Fruit fly (Drosophila melanogaster) whole organism, embryonic: Measurements from ENCODE around the gene NK7.1.

Experiments used
- CG10366 ChIP-seq: fragments of 200-800 bp; sonication (Bioruptor generic); IDR thresholded peaks from 2 replicates; pipeline ENCODE4 v1.3.6; 2022; ENCODE audit warnings: missing biosample characterization, missing genetic modification characterization
- CG10654 ChIP-seq: fragments of 200-800 bp; sonication (Bioruptor generic); optimal IDR thresholded peaks from 2 replicates; lab custom pipeline; 2016; ENCODE audit warnings: missing biosample characterization, missing genetic modification characterization
- CG11085 ChIP-seq: fragments of 200-800 bp; sonication (Bioruptor generic); IDR thresholded peaks from 2 replicates; pipeline ENCODE4 v1.3.6; 2022; ENCODE audit warnings: missing biosample characterization, missing genetic modification characterization
- CG11247 ChIP-seq: fragments of 200-800 bp; sonication (Bioruptor generic); IDR thresholded peaks from 2 replicates; pipeline ENCODE4 v1.3.6; 2022; ENCODE audit warnings: missing biosample characterization, missing genetic modification characterization
- CG11696 ChIP-seq: fragments of 200-800 bp; sonication (Bioruptor generic); IDR thresholded peaks from 2 replicates; pipeline ENCODE4 v1.3.6; 2022; ENCODE audit warnings: missing biosample characterization, missing genetic modification characterization
- CG13624 ChIP-seq: fragments of 200-800 bp; sonication (Bioruptor generic); optimal IDR thresholded peaks from 2 replicates; lab custom pipeline; 2016; ENCODE audit warnings: missing biosample characterization, missing genetic modification characterization
- CG14667 ChIP-seq: fragments of 200-800 bp; sonication (Bioruptor generic); IDR thresholded peaks from 2 replicates; pipeline ENCODE4 v1.3.6; 2022; ENCODE audit warnings: missing biosample characterization, missing genetic modification characterization
- CG15269 ChIP-seq: fragments of 200-800 bp; sonication (Bioruptor generic); optimal IDR thresholded peaks from 2 replicates; lab custom pipeline; 2018; ENCODE audit warnings: missing biosample characterization, mild to moderate bottlenecking, missing genetic modification characterization, moderate library complexity
- CG17359 ChIP-seq: fragments of 200-800 bp; sonication (Bioruptor generic); optimal IDR thresholded peaks from 3 replicates; lab custom pipeline; 2018; ENCODE audit warnings: missing biosample characterization, mild to moderate bottlenecking, missing genetic modification characterization, moderate library complexity
- CG18476 ChIP-seq: fragments of 200-800 bp; sonication (Bioruptor generic); optimal IDR thresholded peaks from 2 replicates; lab custom pipeline; 2016; ENCODE audit warnings: missing biosample characterization, mild to moderate bottlenecking, missing genetic modification characterization
- CG18599 ChIP-seq: fragments of 200-800 bp; sonication (Bioruptor generic); optimal IDR thresholded peaks from 3 replicates; lab custom pipeline; 2017; ENCODE audit warnings: missing biosample characterization, missing genetic modification characterization, mild to moderate bottlenecking, moderate library complexity, missing genetic modification reagents
- CG2116 ChIP-seq: fragments of 200-800 bp; sonication (Bioruptor generic); optimal IDR thresholded peaks from 3 replicates; lab custom pipeline; 2018; ENCODE audit warnings: missing biosample characterization, mild to moderate bottlenecking, missing genetic modification characterization
- CG2202 ChIP-seq: fragments of 200-800 bp; sonication (Bioruptor generic); optimal IDR thresholded peaks from 2 replicates; lab custom pipeline; 2018; ENCODE audit warnings: missing biosample characterization, mild to moderate bottlenecking, missing genetic modification characterization
- CG3847 ChIP-seq: fragments of 200-800 bp; sonication (Bioruptor generic); IDR thresholded peaks from 2 replicates; pipeline ENCODE4 v1.3.6; 2022; ENCODE audit warnings: missing biosample characterization, missing genetic modification characterization
- CG42726 ChIP-seq: fragments of 200-800 bp; sonication (Bioruptor generic); IDR thresholded peaks from 2 replicates; pipeline ENCODE4 v1.3.6; 2022; ENCODE audit warnings: missing biosample characterization, missing genetic modification characterization; ENCODE audit not compliant: partially characterized antibody
- CG4360 ChIP-seq: fragments of 200-800 bp; sonication (Bioruptor generic); IDR thresholded peaks from 2 replicates; pipeline ENCODE4 v1.3.6; 2022; ENCODE audit warnings: missing biosample characterization, missing genetic modification characterization
- CG4820 ChIP-seq: fragments of 200-800 bp; sonication (Bioruptor generic); optimal IDR thresholded peaks from 3 replicates; lab custom pipeline; 2016; ENCODE audit warnings: missing biosample characterization, missing genetic modification characterization
- CG6175 ChIP-seq: fragments of 200-800 bp; sonication (Bioruptor generic); IDR thresholded peaks from 3 replicates; pipeline ENCODE4 v1.3.6; 2022; ENCODE audit warnings: missing biosample characterization, missing genetic modification characterization
- CG7556 ChIP-seq: fragments of 200-800 bp; sonication (Bioruptor generic); optimal IDR thresholded peaks from 2 replicates; lab custom pipeline; 2017; ENCODE audit warnings: missing biosample characterization, mild to moderate bottlenecking, missing genetic modification characterization
- CG7987 ChIP-seq: fragments of 200-800 bp; sonication (Bioruptor generic); optimal IDR thresholded peaks from 2 replicates; lab custom pipeline; 2018; ENCODE audit warnings: missing biosample characterization, mild to moderate bottlenecking, missing genetic modification characterization, moderate library complexity
- CG8089 ChIP-seq: fragments of 200-800 bp; sonication (Bioruptor generic); optimal IDR thresholded peaks from 3 replicates; lab custom pipeline; 2016; ENCODE audit warnings: missing biosample characterization, missing genetic modification characterization
- CrebB ChIP-seq: fragments of 200-800 bp; sonication (Bioruptor generic); optimal IDR thresholded peaks from 3 replicates; lab custom pipeline; 2018; ENCODE audit warnings: missing biosample characterization, mild to moderate bottlenecking, missing genetic modification characterization
- D ChIP-seq, 2 experiments: fragments of 200-800 bp in 1 of 2; fragments of >200 bp in 1 of 2; sonication (Bioruptor generic) in 1 of 2; optimal IDR thresholded peaks; 2 replicates in 1 of 2; 3 replicates in 1 of 2; lab custom pipeline; 2017; ENCODE audit warnings: mild to moderate bottlenecking in 1 of 2, missing biosample characterization in 1 of 2, missing genetic modification characterization in 1 of 2, missing genetic modification reagents in 1 of 2
- Dbx ChIP-seq: fragments of 200-800 bp; sonication (Bioruptor generic); IDR thresholded peaks from 3 replicates; pipeline ENCODE4 v1.3.6; 2022; ENCODE audit warnings: missing biosample characterization, missing genetic modification characterization
- Gug ChIP-seq: fragments of 200-800 bp; sonication (Bioruptor generic); IDR thresholded peaks from 4 replicates; pipeline ENCODE4 v1.3.6; 2022; ENCODE audit warnings: missing biosample characterization, missing genetic modification characterization
- Hmr ChIP-seq: fragments of 200-800 bp; sonication (Bioruptor generic); optimal IDR thresholded peaks from 3 replicates; lab custom pipeline; 2017; ENCODE audit warnings: mild to moderate bottlenecking, missing biosample characterization, missing genetic modification reagents, missing genetic modification characterization
- Jarid2 ChIP-seq: fragments of 200-800 bp; sonication (Bioruptor generic); optimal IDR thresholded peaks from 3 replicates; lab custom pipeline; 2017; ENCODE audit warnings: mild to moderate bottlenecking, missing biosample characterization, missing genetic modification reagents, missing genetic modification characterization
- Lpt ChIP-seq: fragments of >200 bp; optimal IDR thresholded peaks from 2 replicates; lab custom pipeline; 2018; ENCODE audit warnings: missing biosample characterization, missing genetic modification characterization
- Med ChIP-seq: fragments of 200-800 bp; sonication (Bioruptor generic); peaks from one replicate; lab custom pipeline; 2016; ENCODE audit warnings: missing biosample characterization, missing genetic modification characterization, mild to moderate bottlenecking, inconsistent platforms, moderate library complexity
- Ptx1 ChIP-seq: fragments of 200-800 bp; sonication (Bioruptor generic); IDR thresholded peaks from 2 replicates; pipeline ENCODE4 v1.3.6; 2022; ENCODE audit warnings: missing biosample characterization, missing genetic modification characterization
- Side ChIP-seq: fragments of 200-800 bp; sonication (Bioruptor generic); optimal IDR thresholded peaks from 2 replicates; lab custom pipeline; 2016; ENCODE audit warnings: missing biosample characterization, missing genetic modification characterization
- Tbp ChIP-seq: fragments of >200 bp; optimal IDR thresholded peaks from 2 replicates; lab custom pipeline; 2018; ENCODE audit warnings: missing biosample characterization, missing genetic modification characterization
- abd-A ChIP-seq: fragments of 200-800 bp; sonication (Bioruptor generic); optimal IDR thresholded peaks from 3 replicates; lab custom pipeline; 2019; ENCODE audit warnings: missing biosample characterization, mild to moderate bottlenecking, missing genetic modification characterization, moderate library complexity
- amos ChIP-seq: fragments of 200-800 bp; sonication (Bioruptor generic); IDR thresholded peaks from 2 replicates; pipeline ENCODE4 v1.3.6; 2022; ENCODE audit warnings: missing biosample characterization, missing genetic modification characterization; ENCODE audit not compliant: partially characterized antibody
- bbx ChIP-seq: fragments of 200-800 bp; sonication (Bioruptor generic); IDR thresholded peaks from 2 replicates; pipeline ENCODE4 v1.3.6; 2022; ENCODE audit warnings: missing biosample characterization, missing genetic modification characterization; ENCODE audit not compliant: partially characterized antibody
- chm ChIP-seq: fragments of 200-800 bp; sonication (Bioruptor generic); IDR thresholded peaks from 2 replicates; pipeline ENCODE4 v1.3.6; 2022; ENCODE audit warnings: missing biosample characterization, missing genetic modification characterization
- ci ChIP-seq: fragments of 200-800 bp; sonication (Bioruptor generic); IDR thresholded peaks from 3 replicates; pipeline ENCODE4 v1.3.6; 2022; ENCODE audit warnings: missing biosample characterization, missing genetic modification characterization
- jumu ChIP-seq: fragments of 200-800 bp; sonication (Bioruptor generic); optimal IDR thresholded peaks from 3 replicates; lab custom pipeline; 2016; ENCODE audit warnings: missing biosample characterization, missing genetic modification characterization
- kay ChIP-seq: fragments of 200-800 bp; sonication (Bioruptor generic); optimal IDR thresholded peaks from 2 replicates; lab custom pipeline; 2016; ENCODE audit warnings: missing biosample characterization, missing genetic modification characterization
- lbe ChIP-seq: fragments of 200-800 bp; sonication (Bioruptor generic); optimal IDR thresholded peaks from 2 replicates; lab custom pipeline; 2016; ENCODE audit warnings: missing biosample characterization, mild to moderate bottlenecking, missing genetic modification characterization
- nau ChIP-seq: fragments of 200-800 bp; sonication (Bioruptor generic); optimal IDR thresholded peaks from 3 replicates; lab custom pipeline; 2017; ENCODE audit warnings: missing biosample characterization, mild to moderate bottlenecking, missing genetic modification characterization, missing genetic modification reagents
- otp ChIP-seq: fragments of 200-800 bp; sonication (Bioruptor generic); IDR thresholded peaks from 3 replicates; pipeline ENCODE4, ENCODE4 v1.3.6; 2022; ENCODE audit warnings: missing biosample characterization, missing genetic modification characterization
- p53 ChIP-seq: fragments of 200-800 bp; sonication (Bioruptor generic); optimal IDR thresholded peaks from 2 replicates; lab custom pipeline; 2016; ENCODE audit warnings: missing biosample characterization, missing genetic modification characterization
- pan ChIP-seq, 4 experiments: fragments of >200 bp in 3 of 4; fragments of 200-800 bp in 1 of 4; sonication (Bioruptor generic) in 1 of 4; optimal IDR thresholded peaks in 3 of 4; IDR thresholded peaks in 1 of 4; 2 replicates each; pipeline versions ENCODE4 v1.3.6 to Lab custom; 2017 to 2022; ENCODE audit warnings: missing biosample characterization in 2 of 4, missing genetic modification characterization in 2 of 4, mixed read lengths in 1 of 4
- phol ChIP-seq: fragments of 200-800 bp; sonication (Bioruptor generic); optimal IDR thresholded peaks from 3 replicates; lab custom pipeline; 2018; ENCODE audit warnings: missing biosample characterization, mild to moderate bottlenecking, missing genetic modification characterization, moderate library complexity
- scrt ChIP-seq: fragments of 200-800 bp; sonication (Bioruptor generic); optimal IDR thresholded peaks from 2 replicates; lab custom pipeline; 2018; ENCODE audit warnings: missing biosample characterization, mild to moderate bottlenecking, missing genetic modification characterization, moderate library complexity
- sens-2 ChIP-seq: fragments of 200-800 bp; sonication (Bioruptor generic); IDR thresholded peaks from 2 replicates; pipeline ENCODE4 v1.3.6; 2022; ENCODE audit warnings: missing biosample characterization, missing genetic modification characterization
- vvl ChIP-seq: fragments of 200-800 bp; sonication (Bioruptor generic); IDR thresholded peaks from 2 replicates; pipeline ENCODE4 v1.3.6; 2022; ENCODE audit warnings: missing biosample characterization, missing genetic modification characterization

The NK7.1 gene

dm6 chr3R:14369481-14370198 is 3.1 kb downstream of the NK7.1 start (continued):
- TF ChIP-seq phol (tag; lab: Kevin White, UChicago) (no peak), CG4820 (GFP tag; lab: Kevin White, UChicago) (no peak), scrt (peak; percentile 24), CG8089 (GFP tag; lab: Kevin White, UChicago) (no peak), sens-2 (GFP tag; lab: Robert Waterston, UW) (0 out of 2 replicates have a peak, but pooled peaks have one; percentile 9), CG7987 (GFP tag; lab: Kevin White, UChicago) (no peak), pan (optimal IDR thresholded peaks at IDR 0.05; lab: Kevin White, UChicago) (no peak), pan (GFP tag; optimal IDR thresholded peaks at IDR 0.05 in 1 of 2, IDR thresholded peaks at IDR 0.05 in 1 of 2) (peak in 1 of 2 experiments; percentile 6), CG15269 (tag; lab: Kevin White, UChicago) (no peak), CG42726 (GFP tag; lab: Robert Waterston, UW) (peak; percentile 59; the same call in 1 of the 2 replicates), ci (GFP tag; lab: Robert Waterston, UW) (peak; percentile 65; the same call in 2 of the 3 replicates), CG7556 (no peak), Gug (GFP tag; lab: Robert Waterston, UW) (no peak), chm (GFP tag; lab: Robert Waterston, UW) (peak; percentile 68), CG13624 (GFP tag; lab: Kevin White, UChicago) (peak; percentile 24), CG11085 (GFP tag; lab: Robert Waterston, UW) (no peak), abd-A (tag; lab: Kevin White, UChicago) (peak; percentile 1), CG18476 (GFP tag; lab: Kevin White, UChicago) (peak; percentile 72), CG17359 (tag; lab: Kevin White, UChicago) (no peak), CG11696 (no peak), lbe (no peak), amos (peak; percentile 25; the same call in 1 of the 2 replicates), CG3847 (GFP tag; lab: Robert Waterston, UW) (0 out of 2 replicates have a peak, but pooled peaks have one; percentile 10), Lpt (GFP tag; lab: Kevin White, UChicago) (no peak), Jarid2 (GFP tag; lab: Kevin White, UChicago) (peak; percentile 87), CG2116 (GFP tag; lab: Kevin White, UChicago) (no peak), CG2202 (tag; lab: Kevin White, UChicago) (no peak), CG14667 (GFP tag; lab: Robert Waterston, UW) (no peak), vvl (no peak), CG4360 (GFP tag; lab: Robert Waterston, UW) (peak; percentile 75), jumu (GFP tag; lab: Kevin White, UChicago) (no peak), Hmr (peak; percentile 22), CG6175 (GFP tag; lab: Robert Waterston, UW) (peak; percentile 81), CG10654 (GFP tag; lab: Kevin White, UChicago) (no peak), Tbp (no peak), Med (GFP tag; lab: Kevin White, UChicago) (peak; percentile 79), otp (no peak), Side (peak; percentile 15), CG18599 (GFP tag; lab: Kevin White, UChicago) (peak; percentile 9), D (optimal IDR thresholded peaks at IDR 0.05; lab: Kevin White, UChicago) (no peak), D (GFP tag; optimal IDR thresholded peaks at IDR 0.05; lab: Kevin White, UChicago) (no peak), Ptx1 (GFP tag; lab: Robert Waterston, UW) (no peak), CG10366 (GFP tag; lab: Robert Waterston, UW) (no peak), CrebB (no peak), p53 (no peak), bbx (peak; percentile 39; the same call in 1 of the 2 replicates), nau (GFP tag; lab: Kevin White, UChicago) (no peak), Dbx (peak; percentile 59; the same call in 2 of the 3 replicates), CG11247 (GFP tag; lab: Robert Waterston, UW) (no peak), kay (GFP tag; lab: Kevin White, UChicago) (no peak)
